Fruit fly (Drosophila melanogaster) whole organism, embryonic: ENCODE measurements around the gene CG7203.
A peak's percentile ranks its signal among the peaks of the same experiment; 100 is the strongest.
"Not testable (repeated sequence)": the region's sequence is repeated elsewhere in the genome, so short reads cannot be mapped to it uniquely, and the experiment has no call there.

Experiments used
- CG10267 ChIP-seq: fragments of 200-800 bp; sonication (Bioruptor generic); optimal IDR thresholded peaks from 2 replicates; lab custom pipeline; 2018; ENCODE audit warnings: missing biosample characterization, mild to moderate bottlenecking, missing genetic modification characterization, moderate library complexity
- CG10462 ChIP-seq: fragments of 200-800 bp; sonication (Bioruptor generic); optimal IDR thresholded peaks from 2 replicates; lab custom pipeline; 2016; ENCODE audit warnings: missing biosample characterization, missing genetic modification characterization
- CG11695 ChIP-seq: fragments of 200-800 bp; sonication (Bioruptor generic); IDR thresholded peaks from 3 replicates; pipeline ENCODE4 v1.3.6; 2022; ENCODE audit warnings: missing biosample characterization, missing genetic modification characterization
- CG12391 ChIP-seq: fragments of 200-800 bp; sonication (Bioruptor generic); optimal IDR thresholded peaks from 3 replicates; lab custom pipeline; 2018; ENCODE audit warnings: missing biosample characterization, mild to moderate bottlenecking, missing genetic modification characterization, moderate library complexity
- CG13624 ChIP-seq: fragments of 200-800 bp; sonication (Bioruptor generic); optimal IDR thresholded peaks from 2 replicates; lab custom pipeline; 2016; ENCODE audit warnings: missing biosample characterization, missing genetic modification characterization
- CG14014 ChIP-seq: fragments of 200-800 bp; sonication (Bioruptor generic); IDR thresholded peaks from 2 replicates; pipeline ENCODE4 v1.3.6; 2022; ENCODE audit warnings: missing biosample characterization, missing genetic modification characterization
- CG14050 ChIP-seq: fragments of 200-800 bp; sonication (Bioruptor generic); IDR thresholded peaks from 3 replicates; pipeline ENCODE4 v1.3.6; 2022; ENCODE audit warnings: missing biosample characterization, missing genetic modification characterization
- CG1603 ChIP-seq: fragments of 200-800 bp; sonication (Bioruptor generic); optimal IDR thresholded peaks from 2 replicates; lab custom pipeline; 2019; ENCODE audit warnings: missing biosample characterization, mild to moderate bottlenecking, missing genetic modification characterization, moderate library complexity
- CG1647 ChIP-seq: fragments of 200-800 bp; sonication (Bioruptor generic); optimal IDR thresholded peaks from 3 replicates; lab custom pipeline; 2016; ENCODE audit warnings: missing biosample characterization, missing genetic modification characterization
- CG16779 ChIP-seq: fragments of 200-800 bp; sonication (Bioruptor generic); IDR thresholded peaks from 2 replicates; pipeline ENCODE4 v1.3.6; 2022; ENCODE audit warnings: missing biosample characterization, missing genetic modification characterization
- CG1792 ChIP-seq: fragments of 200-800 bp; sonication (Bioruptor generic); optimal IDR thresholded peaks from 2 replicates; lab custom pipeline; 2016; ENCODE audit warnings: missing biosample characterization, missing genetic modification characterization
- CG31365 ChIP-seq: fragments of 200-800 bp; sonication (Bioruptor generic); optimal IDR thresholded peaks from 2 replicates; lab custom pipeline; 2018; ENCODE audit warnings: missing biosample characterization, mild to moderate bottlenecking, missing genetic modification characterization
- CG3163 ChIP-seq: fragments of 200-800 bp; sonication (Bioruptor generic); optimal IDR thresholded peaks from 3 replicates; lab custom pipeline; 2016; ENCODE audit warnings: missing biosample characterization, missing genetic modification characterization
- CG4617 ChIP-seq: fragments of 200-800 bp; sonication (Bioruptor generic); optimal IDR thresholded peaks from 3 replicates; lab custom pipeline; 2016; ENCODE audit warnings: missing biosample characterization, missing genetic modification characterization, borderline replicate concordance
- CG7928 ChIP-seq: fragments of 200-800 bp; sonication (Bioruptor generic); optimal IDR thresholded peaks from 2 replicates; lab custom pipeline; 2017; ENCODE audit warnings: missing biosample characterization, mild to moderate bottlenecking, missing genetic modification characterization
- CoRest ChIP-seq: fragments of 200-800 bp; sonication (Bioruptor generic); optimal IDR thresholded peaks from 3 replicates; lab custom pipeline; 2018; ENCODE audit warnings: missing biosample characterization, mild to moderate bottlenecking, missing genetic modification characterization, moderate library complexity
- D19A ChIP-seq: fragments of 200-800 bp; optimal IDR thresholded peaks from 3 replicates; lab custom pipeline; 2019; ENCODE audit warnings: missing biosample characterization, mild to moderate bottlenecking, missing genetic modification characterization, moderate library complexity
- Deaf1 ChIP-seq: fragments of 200-800 bp; optimal IDR thresholded peaks from 3 replicates; lab custom pipeline; 2019; ENCODE audit warnings: missing biosample characterization, mild to moderate bottlenecking, missing genetic modification characterization, moderate library complexity
- Ets65A ChIP-seq: fragments of 200-800 bp; sonication (Bioruptor generic); peaks from one replicate; lab custom pipeline; 2016; ENCODE audit warnings: missing biosample characterization, missing genetic modification characterization
- Mad ChIP-seq: fragments of 200-800 bp; sonication (Bioruptor generic); optimal IDR thresholded peaks from 2 replicates; lab custom pipeline; 2016; ENCODE audit warnings: missing biosample characterization, missing genetic modification characterization
- Myb ChIP-seq: fragments of 200-800 bp; sonication (Bioruptor generic); optimal IDR thresholded peaks from 2 replicates; lab custom pipeline; 2016; ENCODE audit warnings: missing biosample characterization, missing genetic modification characterization
- Poxn ChIP-seq: fragments of 200-800 bp; sonication (Bioruptor generic); IDR thresholded peaks from 2 replicates; pipeline ENCODE4 v1.3.6; 2022; ENCODE audit warnings: missing biosample characterization, missing genetic modification characterization
- Rfx ChIP-seq: fragments of 200-800 bp; sonication (Bioruptor generic); IDR thresholded peaks from 2 replicates; pipeline ENCODE4 v1.3.6; 2022; ENCODE audit warnings: missing biosample characterization, missing genetic modification characterization
- aop ChIP-seq: fragments of 200-800 bp; sonication (Bioruptor generic); IDR thresholded peaks from 2 replicates; pipeline ENCODE4 v1.3.6; 2022; ENCODE audit warnings: missing biosample characterization, missing genetic modification characterization
- ase ChIP-seq: fragments of 200-800 bp; sonication (Bioruptor generic); IDR thresholded peaks from 3 replicates; pipeline ENCODE4 v1.3.6; 2022; ENCODE audit warnings: missing biosample characterization, missing genetic modification characterization
- cad ChIP-seq: fragments of >200 bp; optimal IDR thresholded peaks from 2 replicates; lab custom pipeline; 2017; ENCODE audit warnings: missing biosample characterization, missing genetic modification characterization
- cas ChIP-seq: fragments of 200-800 bp; sonication (Bioruptor generic); IDR thresholded peaks from 2 replicates; pipeline ENCODE4 v1.3.6; 2022; ENCODE audit warnings: missing biosample characterization, missing genetic modification characterization
- chn ChIP-seq: fragments of 200-800 bp; sonication (Bioruptor generic); optimal IDR thresholded peaks from 2 replicates; lab custom pipeline; 2016; ENCODE audit warnings: missing biosample characterization, missing genetic modification characterization
- dm ChIP-seq: fragments of 200-800 bp; sonication (Bioruptor generic); optimal IDR thresholded peaks from 3 replicates; lab custom pipeline; 2016; ENCODE audit warnings: missing biosample characterization, missing genetic modification characterization
- ewg ChIP-seq: fragments of 200-800 bp; sonication (Bioruptor generic); optimal IDR thresholded peaks from 3 replicates; lab custom pipeline; 2017; ENCODE audit warnings: mild to moderate bottlenecking, missing biosample characterization, missing genetic modification reagents, missing genetic modification characterization
- fd96Cb ChIP-seq: fragments of 200-800 bp; sonication (Bioruptor generic); optimal IDR thresholded peaks from 2 replicates; lab custom pipeline; 2018; ENCODE audit warnings: missing biosample characterization, mild to moderate bottlenecking, missing genetic modification characterization, moderate library complexity
- gem ChIP-seq: fragments of 200-800 bp; sonication (Bioruptor generic); optimal IDR thresholded peaks from 2 replicates; lab custom pipeline; 2019; ENCODE audit warnings: missing biosample characterization, mild to moderate bottlenecking, missing genetic modification characterization, moderate library complexity
- gro ChIP-seq: fragments of 200-800 bp; sonication (Bioruptor generic); optimal IDR thresholded peaks from 2 replicates; lab custom pipeline; 2016; ENCODE audit warnings: missing biosample characterization, missing genetic modification characterization
- ham ChIP-seq: fragments of 200-800 bp; sonication (Bioruptor generic); IDR thresholded peaks from 2 replicates; pipeline ENCODE4 v1.3.6; 2022; ENCODE audit warnings: missing biosample characterization, missing genetic modification characterization
- her ChIP-seq: fragments of 200-800 bp; sonication (Bioruptor generic); optimal IDR thresholded peaks from 2 replicates; lab custom pipeline; 2016; ENCODE audit warnings: missing biosample characterization, missing genetic modification characterization
- jigr1 ChIP-seq: fragments of 200-800 bp; sonication (Bioruptor generic); IDR thresholded peaks from 3 replicates; pipeline ENCODE4 v1.3.6; 2022; ENCODE audit warnings: missing biosample characterization, missing genetic modification characterization
- knrl ChIP-seq: fragments of 200-800 bp; sonication (Bioruptor generic); IDR thresholded peaks from 3 replicates; pipeline ENCODE4 v1.3.6; 2022; ENCODE audit warnings: missing biosample characterization, missing genetic modification characterization; ENCODE audit not compliant: partially characterized antibody
- odd ChIP-seq: fragments of 200-800 bp; sonication (Bioruptor generic); optimal IDR thresholded peaks from 2 replicates; lab custom pipeline; 2017; ENCODE audit warnings: missing biosample characterization, mild to moderate bottlenecking, missing genetic modification characterization
- pan ChIP-seq, 4 experiments: fragments of >200 bp in 3 of 4; fragments of 200-800 bp in 1 of 4; sonication (Bioruptor generic) in 1 of 4; optimal IDR thresholded peaks in 3 of 4; IDR thresholded peaks in 1 of 4; 2 replicates each; pipeline versions ENCODE4 v1.3.6 to Lab custom; 2017 to 2022; ENCODE audit warnings: missing biosample characterization in 2 of 4, missing genetic modification characterization in 2 of 4, mixed read lengths in 1 of 4
- sd ChIP-seq: fragments of 200-800 bp; sonication (Bioruptor generic); optimal IDR thresholded peaks from 3 replicates; lab custom pipeline; 2018; ENCODE audit warnings: missing biosample characterization, mild to moderate bottlenecking, missing genetic modification characterization, moderate library complexity
- shn ChIP-seq: fragments of 200-800 bp; sonication (Bioruptor generic); optimal IDR thresholded peaks from 3 replicates; lab custom pipeline; 2016; ENCODE audit warnings: missing biosample characterization, missing genetic modification characterization
- slbo ChIP-seq: fragments of 200-800 bp; sonication (Bioruptor generic); IDR thresholded peaks from 2 replicates; pipeline ENCODE4 v1.3.6; 2022; ENCODE audit warnings: missing biosample characterization, missing genetic modification characterization

CG7203 gene

DNA sequence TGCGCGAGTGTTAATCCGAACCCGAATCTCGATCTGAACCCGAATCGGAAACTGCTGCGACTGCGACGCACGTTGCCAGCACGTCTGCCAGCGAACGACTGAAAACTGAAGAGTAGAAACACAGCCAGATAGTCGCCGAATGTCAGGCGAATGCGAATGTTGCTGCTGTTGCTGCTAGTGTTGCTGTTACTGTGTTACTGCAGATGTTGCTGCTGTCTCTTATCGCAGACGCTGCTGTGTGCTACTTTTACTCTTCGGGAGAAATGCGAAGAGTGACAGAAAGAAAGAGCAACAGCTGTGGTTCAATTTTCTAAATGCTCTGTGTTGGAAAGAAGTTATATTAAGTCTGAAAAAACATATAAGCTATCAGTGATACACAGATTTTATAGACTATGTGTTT is 14.3 kb downstream of the CG7203 start, which contains the start of gene CG31904:
CG31904 (minus strand) TSS at position 101 of the 400 bp plus-strand sequence.
- TF ChIP-seq CG13624 (GFP tag; lab: Kevin White, UChicago); Myb (GFP tag; lab: Kevin White, UChicago); pan (optimal IDR thresholded peaks at IDR 0.05; lab: Kevin White, UChicago); pan (GFP tag; optimal IDR thresholded peaks at IDR 0.05 in 1 of 2, IDR thresholded peaks at IDR 0.05 in 1 of 2): not testable (repeated sequence)

DNA sequence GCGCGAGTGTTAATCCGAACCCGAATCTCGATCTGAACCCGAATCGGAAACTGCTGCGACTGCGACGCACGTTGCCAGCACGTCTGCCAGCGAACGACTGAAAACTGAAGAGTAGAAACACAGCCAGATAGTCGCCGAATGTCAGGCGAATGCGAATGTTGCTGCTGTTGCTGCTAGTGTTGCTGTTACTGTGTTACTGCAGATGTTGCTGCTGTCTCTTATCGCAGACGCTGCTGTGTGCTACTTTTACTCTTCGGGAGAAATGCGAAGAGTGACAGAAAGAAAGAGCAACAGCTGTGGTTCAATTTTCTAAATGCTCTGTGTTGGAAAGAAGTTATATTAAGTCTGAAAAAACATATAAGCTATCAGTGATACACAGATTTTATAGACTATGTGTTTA is 20.4 kb downstream of the CG7203 start, which contains the start of gene CG13796:
CG13796 (minus strand) TSS at position 101 of the 400 bp plus-strand sequence.
- TF ChIP-seq gem; Deaf1 (tag; lab: Kevin White, UChicago); CG10267 (tag; lab: Kevin White, UChicago): not testable (repeated sequence)

DNA sequence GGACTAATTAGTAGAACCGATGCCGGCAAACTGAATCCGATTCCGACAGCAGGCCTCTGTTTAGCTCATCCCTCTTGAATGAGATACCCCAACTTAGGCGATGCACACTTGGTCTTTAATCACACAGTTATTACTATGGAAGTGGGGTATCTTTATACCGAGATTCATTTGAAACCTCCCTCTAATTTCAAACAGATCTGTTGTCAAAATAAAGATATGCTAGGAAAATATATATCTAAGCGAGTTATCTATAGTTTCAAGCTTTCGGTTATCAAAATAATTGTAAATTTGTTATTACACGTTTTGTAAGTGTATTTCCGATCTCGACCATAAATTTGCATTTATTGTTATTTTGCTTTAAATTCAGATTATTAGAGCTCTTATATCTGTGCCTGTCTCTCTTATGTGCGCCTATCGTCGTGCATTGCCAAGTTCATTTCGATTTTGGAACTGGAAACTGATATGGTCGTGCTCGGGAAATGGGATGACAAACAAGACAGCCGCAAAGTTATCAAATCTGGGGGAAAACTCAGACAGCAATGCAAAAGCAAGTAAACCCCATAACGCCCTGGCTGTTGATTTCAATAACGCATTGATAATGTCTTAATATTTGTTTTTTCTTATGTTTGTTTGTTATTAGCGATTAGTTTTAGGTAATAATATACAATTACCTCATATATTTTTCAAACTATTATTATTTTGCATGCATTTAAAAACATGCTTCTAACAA is 26.6 kb downstream of the CG7203 start, which contains the start of gene CG13795:
CG13795 (minus strand) TSS at position 31 of the 730 bp plus-strand sequence.
- TF ChIP-seq Rfx = no peak
- TF ChIP-seq CG4617 (GFP tag; lab: Kevin White, UChicago) = no peak
- peak; percentile 13 for TF ChIP-seq CoRest (tag; lab: Kevin White, UChicago)
- TF ChIP-seq jigr1 = no peak
- TF ChIP-seq Ets65A = peak; percentile 15
- TF ChIP-seq cas (GFP tag; lab: Robert Waterston, UW) = no peak
- TF ChIP-seq cad (GFP tag; lab: Kevin White, UChicago) = no peak
- no peak for TF ChIP-seq aop
- peak; percentile 38 for TF ChIP-seq gem
- no peak for TF ChIP-seq CG10462 (GFP tag; lab: Kevin White, UChicago)
- peak; percentile 93 for TF ChIP-seq D19A (tag; lab: Kevin White, UChicago)
- TF ChIP-seq shn (GFP tag; lab: Kevin White, UChicago) = no peak
- TF ChIP-seq ham = no peak

DNA sequence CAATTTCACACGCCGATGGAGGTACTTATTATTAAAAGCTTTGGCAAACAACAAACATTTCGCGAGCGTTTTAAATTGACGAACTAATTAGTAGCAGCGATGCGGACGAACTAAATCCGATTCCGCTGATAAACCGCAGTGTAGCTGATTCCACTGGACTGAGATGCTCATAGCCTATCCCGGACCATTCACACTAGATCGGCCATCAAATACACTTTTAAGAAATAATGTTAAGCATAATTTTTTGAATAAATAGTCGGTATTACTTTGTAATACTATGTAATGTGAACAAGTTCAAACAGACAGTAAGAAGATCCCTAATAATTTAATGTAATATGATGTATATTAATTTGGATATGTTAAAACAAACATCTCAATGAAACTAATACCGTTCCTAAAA is 30.3 kb downstream of the CG7203 start, which contains the start of gene CG13794:
CG13794 (minus strand) TSS at position 101 of the 400 bp plus-strand sequence.
- TF ChIP-seq CG12391 (tag; lab: Kevin White, UChicago) = no peak
- TF ChIP-seq dm (GFP tag; lab: Kevin White, UChicago) = no peak
- no peak for TF ChIP-seq CG1792
- no peak for TF ChIP-seq CG3163 (GFP tag; lab: Kevin White, UChicago)
- TF ChIP-seq odd = no peak
- no peak for TF ChIP-seq CG14014 (GFP tag; lab: Robert Waterston, UW)
- TF ChIP-seq CG14050 = no peak
- TF ChIP-seq ase (GFP tag; lab: Robert Waterston, UW) = no peak
- TF ChIP-seq gro (GFP tag; lab: Kevin White, UChicago) = no peak
- no peak for TF ChIP-seq CG11695
- no peak for TF ChIP-seq her (GFP tag; lab: Kevin White, UChicago)

DNA sequence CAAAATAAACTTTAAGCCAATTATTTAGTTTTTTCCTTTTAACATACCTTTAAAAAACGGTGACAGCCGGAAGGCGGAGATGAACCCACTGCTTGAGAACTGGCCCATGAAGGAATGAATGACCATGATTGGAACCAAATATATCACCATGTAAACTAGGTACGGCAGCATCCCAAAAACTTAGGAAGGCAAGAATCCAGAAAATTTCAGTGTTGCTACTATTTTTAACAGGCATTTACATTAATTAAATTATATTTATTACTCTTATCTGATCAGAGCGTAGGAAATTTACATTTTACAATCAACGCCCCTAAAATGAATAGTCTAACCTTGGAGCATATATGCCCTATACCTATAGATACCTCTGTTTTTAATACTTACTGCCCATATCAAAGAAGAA is 30.9 kb downstream of the CG7203 start:
- no peak for TF ChIP-seq sd (tag; lab: Kevin White, UChicago)
- TF ChIP-seq, all 482 proteins: peak for 0

DNA sequence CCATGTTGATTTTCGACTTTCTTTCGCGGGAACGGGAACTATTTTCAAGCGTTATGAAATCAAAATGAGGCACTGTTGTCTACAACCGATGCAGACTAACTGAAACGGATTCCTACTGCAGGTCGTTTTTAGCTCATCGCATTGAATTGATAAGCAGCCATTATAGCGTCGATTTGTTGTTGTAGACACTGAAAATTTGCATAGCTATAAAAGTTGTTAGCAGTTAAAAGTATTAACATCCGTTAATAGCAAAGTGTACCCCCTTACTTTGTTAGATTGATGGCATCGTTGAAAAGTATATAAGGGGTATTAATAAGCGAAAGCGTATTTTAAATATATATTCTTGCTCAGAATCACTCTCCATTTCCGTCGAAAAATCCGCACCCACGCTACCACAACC is 33.6 kb downstream of the CG7203 start, which contains the start of gene CG13793:
CG13793 (minus strand) TSS at position 101 of the 400 bp plus-strand sequence.
- TF ChIP-seq CG7928 (GFP tag; lab: Kevin White, UChicago) (no peak), fd96Cb (no peak), slbo (GFP tag; lab: Robert Waterston, UW) (no peak), CG1647 (GFP tag; lab: Kevin White, UChicago) (no peak), Poxn (no peak), CG1603 (tag; lab: Kevin White, UChicago) (no peak), CG16779 (GFP tag; lab: Robert Waterston, UW) (no peak), ewg (GFP tag; lab: Kevin White, UChicago) (no peak), Mad (GFP tag; lab: Kevin White, UChicago) (no peak), knrl (GFP tag; lab: Robert Waterston, UW) (no peak), chn (GFP tag; lab: Kevin White, UChicago) (no peak), CG13624 (GFP tag; lab: Kevin White, UChicago) (no peak), CG31365 (tag; lab: Kevin White, UChicago) (no peak)
